Fruit fly (Drosophila melanogaster) whole organism, prepupa: ENCODE measurements around the gene NetB.

Experiments used
- Blimp-1 ChIP-seq: fragments of 200-800 bp; sonication (Bioruptor generic); optimal IDR thresholded peaks from 3 replicates; lab custom pipeline; 2017; ENCODE audit warnings: missing biosample characterization, missing genetic modification characterization, mild to moderate bottlenecking, moderate library complexity, missing genetic modification reagents
- CG10631 ChIP-seq: fragments of 200-800 bp; sonication (Bioruptor generic); optimal IDR thresholded peaks from 2 replicates; lab custom pipeline; 2016; ENCODE audit warnings: missing biosample characterization, missing genetic modification characterization
- CG10669 ChIP-seq: fragments of 200-800 bp; sonication (Bioruptor generic); optimal IDR thresholded peaks from 3 replicates; lab custom pipeline; 2018; ENCODE audit warnings: missing biosample characterization, mild to moderate bottlenecking, missing genetic modification characterization, moderate library complexity
- CG11762 ChIP-seq: fragments of 200-800 bp; sonication (Bioruptor generic); optimal IDR thresholded peaks from 3 replicates; lab custom pipeline; 2016; ENCODE audit warnings: missing biosample characterization, missing genetic modification characterization; ENCODE audit not compliant: insufficient read depth
- CG11902 ChIP-seq: fragments of 200-800 bp; sonication (Bioruptor generic); optimal IDR thresholded peaks from 3 replicates; lab custom pipeline; 2016; ENCODE audit warnings: missing biosample characterization, missing genetic modification characterization
- CG15336 ChIP-seq: fragments of 200-800 bp; sonication (Bioruptor generic); IDR thresholded peaks from 2 replicates; pipeline ENCODE4 v1.3.6; 2022; ENCODE audit warnings: missing biosample characterization, missing genetic modification characterization
- CG1621 ChIP-seq: fragments of 200-800 bp; sonication (Bioruptor generic); optimal IDR thresholded peaks from 3 replicates; lab custom pipeline; 2018; ENCODE audit warnings: missing biosample characterization, mild to moderate bottlenecking, missing genetic modification characterization
- CG16779 ChIP-seq: fragments of 200-800 bp; sonication (Bioruptor generic); optimal IDR thresholded peaks from 3 replicates; lab custom pipeline; 2017; ENCODE audit warnings: missing biosample characterization, mild to moderate bottlenecking, missing genetic modification characterization
- CG3032 ChIP-seq: fragments of 200-800 bp; optimal IDR thresholded peaks from 2 replicates; lab custom pipeline; 2019; ENCODE audit warnings: missing biosample characterization, mild to moderate bottlenecking, missing genetic modification characterization, moderate library complexity
- CG31627 ChIP-seq: fragments of 200-800 bp; sonication (Bioruptor generic); optimal IDR thresholded peaks from 3 replicates; lab custom pipeline; 2016; ENCODE audit warnings: missing biosample characterization, missing genetic modification characterization
- CG32006 ChIP-seq: fragments of 200-800 bp; sonication (Bioruptor generic); optimal IDR thresholded peaks from 3 replicates; lab custom pipeline; 2017; ENCODE audit warnings: missing biosample characterization, mild to moderate bottlenecking, missing genetic modification characterization
- CG34406 ChIP-seq: fragments of 200-800 bp; sonication (Bioruptor generic); optimal IDR thresholded peaks from 3 replicates; lab custom pipeline; 2016; ENCODE audit warnings: missing biosample characterization, missing genetic modification characterization
- CG3919 ChIP-seq: fragments of 200-800 bp; sonication (Bioruptor generic); optimal IDR thresholded peaks from 3 replicates; lab custom pipeline; 2016; ENCODE audit warnings: missing biosample characterization, missing genetic modification characterization
- CG6163 ChIP-seq: fragments of 200-800 bp; sonication (Bioruptor generic); IDR thresholded peaks from 3 replicates; pipeline ENCODE4 v1.3.6; 2022; ENCODE audit warnings: missing biosample characterization, missing genetic modification characterization
- CG6276 ChIP-seq: fragments of 200-800 bp; sonication (Bioruptor generic); optimal IDR thresholded peaks from 2 replicates; lab custom pipeline; 2017; ENCODE audit warnings: missing biosample characterization, mild to moderate bottlenecking, missing genetic modification characterization
- CG6792 ChIP-seq: fragments of 200-800 bp; sonication (Bioruptor generic); optimal IDR thresholded peaks from 3 replicates; lab custom pipeline; 2016; ENCODE audit warnings: missing biosample characterization, missing genetic modification characterization
- CG6808 ChIP-seq: fragments of 200-800 bp; sonication (Bioruptor generic); optimal IDR thresholded peaks from 3 replicates; lab custom pipeline; 2017; ENCODE audit warnings: missing biosample characterization, missing genetic modification characterization, mild to moderate bottlenecking, moderate library complexity, missing genetic modification reagents
- CG7368 ChIP-seq: fragments of 200-800 bp; sonication (Bioruptor generic); optimal IDR thresholded peaks from 3 replicates; lab custom pipeline; 2016; ENCODE audit warnings: missing biosample characterization, missing genetic modification characterization
- CG8319 ChIP-seq: fragments of 200-800 bp; sonication (Bioruptor generic); optimal IDR thresholded peaks from 3 replicates; lab custom pipeline; 2016; ENCODE audit warnings: missing biosample characterization, missing genetic modification characterization
- CG8632 ChIP-seq: fragments of 200-800 bp; sonication (Bioruptor generic); optimal IDR thresholded peaks from 3 replicates; lab custom pipeline; 2016; ENCODE audit warnings: missing biosample characterization, missing genetic modification characterization
- CG9139 ChIP-seq: fragments of 200-800 bp; sonication (Bioruptor generic); optimal IDR thresholded peaks from 3 replicates; lab custom pipeline; 2017; ENCODE audit warnings: missing biosample characterization, mild to moderate bottlenecking, missing genetic modification characterization
- Eip75B ChIP-seq: fragments of 200-800 bp; sonication (Bioruptor generic); optimal IDR thresholded peaks from 3 replicates; lab custom pipeline; 2016; ENCODE audit warnings: missing biosample characterization, missing genetic modification characterization
- Eip78C ChIP-seq: fragments of 200-800 bp; sonication (Bioruptor generic); peaks from one replicate; lab custom pipeline; 2016; ENCODE audit warnings: missing biosample characterization, missing genetic modification characterization
- Eip93F ChIP-seq: fragments of 200-800 bp; sonication (Bioruptor generic); optimal IDR thresholded peaks from 2 replicates; lab custom pipeline; 2016; ENCODE audit warnings: missing biosample characterization, mild to moderate bottlenecking, missing genetic modification characterization
- Ets21C ChIP-seq: fragments of 200-800 bp; sonication (Bioruptor generic); optimal IDR thresholded peaks from 3 replicates; lab custom pipeline; 2016; ENCODE audit warnings: missing biosample characterization, missing genetic modification characterization
- Ets96B ChIP-seq: fragments of 200-800 bp; optimal IDR thresholded peaks from 2 replicates; lab custom pipeline; 2019; ENCODE audit warnings: missing biosample characterization, mild to moderate bottlenecking, missing genetic modification characterization, moderate library complexity
- Gug ChIP-seq: fragments of 200-800 bp; sonication (Bioruptor generic); IDR thresholded peaks from 2 replicates; pipeline ENCODE4 v1.3.6; 2022; ENCODE audit warnings: missing biosample characterization, missing genetic modification characterization
- Hr38 ChIP-seq: sonication (Bioruptor generic); optimal IDR thresholded peaks from 2 replicates; lab custom pipeline; 2016; ENCODE audit warnings: missing biosample characterization, missing genetic modification characterization
- Hr39 ChIP-seq: fragments of 200-800 bp; sonication (Bioruptor generic); optimal IDR thresholded peaks from 2 replicates; lab custom pipeline; 2016; ENCODE audit warnings: missing biosample characterization, missing genetic modification characterization
- Hr4 ChIP-seq: fragments of 200-800 bp; sonication (Bioruptor generic); optimal IDR thresholded peaks from 3 replicates; lab custom pipeline; 2016; ENCODE audit warnings: missing biosample characterization, missing genetic modification characterization
- Lpt ChIP-seq: fragments of 200-800 bp; sonication (Bioruptor generic); optimal IDR thresholded peaks from 3 replicates; lab custom pipeline; 2016; ENCODE audit warnings: missing biosample characterization, missing genetic modification characterization
- Met ChIP-seq: fragments of 200-800 bp; sonication (Bioruptor generic); optimal IDR thresholded peaks from 3 replicates; lab custom pipeline; 2016; ENCODE audit warnings: missing biosample characterization, missing genetic modification characterization
- OdsH ChIP-seq: fragments of 200-800 bp; sonication (Bioruptor generic); optimal IDR thresholded peaks from 3 replicates; lab custom pipeline; 2016; ENCODE audit warnings: missing biosample characterization, missing genetic modification characterization
- Smox ChIP-seq: fragments of 200-800 bp; sonication (Bioruptor generic); optimal IDR thresholded peaks from 3 replicates; lab custom pipeline; 2016; ENCODE audit warnings: missing biosample characterization, missing genetic modification characterization
- Sox102F ChIP-seq: fragments of 200-800 bp; sonication (Bioruptor generic); optimal IDR thresholded peaks from 2 replicates; lab custom pipeline; 2016; ENCODE audit warnings: missing biosample characterization, mild to moderate bottlenecking, missing genetic modification characterization
- Sox14 ChIP-seq: fragments of 200-800 bp; sonication (Bioruptor generic); optimal IDR thresholded peaks from 3 replicates; lab custom pipeline; 2016; ENCODE audit warnings: missing biosample characterization, missing genetic modification characterization
- Sox15 ChIP-seq: fragments of 200-800 bp; sonication (Bioruptor generic); optimal IDR thresholded peaks from 3 replicates; lab custom pipeline; 2016; ENCODE audit warnings: missing biosample characterization, missing genetic modification characterization
- achi ChIP-seq: fragments of 200-800 bp; sonication (Bioruptor generic); optimal IDR thresholded peaks from 3 replicates; lab custom pipeline; 2016; ENCODE audit warnings: missing biosample characterization, missing genetic modification characterization
- acj6 ChIP-seq: fragments of 200-800 bp; sonication (Bioruptor generic); optimal IDR thresholded peaks from 3 replicates; lab custom pipeline; 2016; ENCODE audit warnings: missing biosample characterization, missing genetic modification characterization
- cyc ChIP-seq: fragments of 200-800 bp; sonication (Bioruptor generic); optimal IDR thresholded peaks from 3 replicates; lab custom pipeline; 2016; ENCODE audit warnings: missing biosample characterization, missing genetic modification characterization
- dsx ChIP-seq: fragments of 200-800 bp; optimal IDR thresholded peaks from 3 replicates; lab custom pipeline; 2019; ENCODE audit warnings: missing biosample characterization, mild to moderate bottlenecking, missing genetic modification characterization, moderate library complexity; ENCODE audit not compliant: poor library complexity, severe bottlenecking
- eg ChIP-seq: fragments of 200-800 bp; sonication (Bioruptor generic); IDR thresholded peaks from 3 replicates; pipeline ENCODE4 v1.3.6; 2022; ENCODE audit warnings: missing biosample characterization, missing genetic modification characterization
- esn ChIP-seq: fragments of 200-800 bp; sonication (Bioruptor generic); optimal IDR thresholded peaks from 2 replicates; lab custom pipeline; 2016; ENCODE audit warnings: missing biosample characterization, mild to moderate bottlenecking, missing genetic modification characterization, moderate library complexity
- fd85E ChIP-seq: fragments of 200-800 bp; sonication (Bioruptor generic); optimal IDR thresholded peaks from 3 replicates; lab custom pipeline; 2016; ENCODE audit warnings: missing biosample characterization, missing genetic modification characterization
- fkh ChIP-seq: fragments of 200-800 bp; sonication (Bioruptor generic); optimal IDR thresholded peaks from 3 replicates; lab custom pipeline; 2017; ENCODE audit warnings: missing biosample characterization, mild to moderate bottlenecking, missing genetic modification characterization, moderate library complexity
- lz ChIP-seq: fragments of 200-800 bp; sonication (Bioruptor generic); optimal IDR thresholded peaks from 3 replicates; lab custom pipeline; 2016; ENCODE audit warnings: missing biosample characterization, missing genetic modification characterization
- net ChIP-seq: fragments of 200-800 bp; sonication (Bioruptor generic); optimal IDR thresholded peaks from 3 replicates; lab custom pipeline; 2016; ENCODE audit warnings: missing biosample characterization, missing genetic modification characterization
- pdm3 ChIP-seq: fragments of 200-800 bp; sonication (Bioruptor generic); optimal IDR thresholded peaks from 3 replicates; lab custom pipeline; 2016; ENCODE audit warnings: missing biosample characterization, missing genetic modification characterization
- spab ChIP-seq: fragments of 200-800 bp; sonication (Bioruptor generic); optimal IDR thresholded peaks from 2 replicates; lab custom pipeline; 2017; ENCODE audit warnings: missing biosample characterization, mild to moderate bottlenecking, missing genetic modification characterization, missing genetic modification reagents
- ss ChIP-seq, 2 experiments: fragments of 200-800 bp; sonication (Bioruptor generic); optimal IDR thresholded peaks; 2 replicates in 1 of 2; 3 replicates in 1 of 2; lab custom pipeline; 2017 to 2018; ENCODE audit warnings: mild to moderate bottlenecking in 2 of 2, missing biosample characterization in 2 of 2, missing genetic modification characterization in 2 of 2, moderate library complexity in 1 of 2
- svp ChIP-seq: fragments of 200-800 bp; sonication (Bioruptor generic); peaks from one replicate; lab custom pipeline; 2016; ENCODE audit warnings: missing biosample characterization, missing genetic modification characterization
- topi ChIP-seq: fragments of 200-800 bp; sonication (Bioruptor generic); optimal IDR thresholded peaks from 3 replicates; lab custom pipeline; 2016; ENCODE audit warnings: missing biosample characterization, missing genetic modification characterization
- vri ChIP-seq: fragments of 200-800 bp; sonication (Bioruptor generic); optimal IDR thresholded peaks from 3 replicates; lab custom pipeline; 2016; ENCODE audit warnings: missing biosample characterization, mild to moderate bottlenecking, missing genetic modification characterization

NetB gene

DNA sequence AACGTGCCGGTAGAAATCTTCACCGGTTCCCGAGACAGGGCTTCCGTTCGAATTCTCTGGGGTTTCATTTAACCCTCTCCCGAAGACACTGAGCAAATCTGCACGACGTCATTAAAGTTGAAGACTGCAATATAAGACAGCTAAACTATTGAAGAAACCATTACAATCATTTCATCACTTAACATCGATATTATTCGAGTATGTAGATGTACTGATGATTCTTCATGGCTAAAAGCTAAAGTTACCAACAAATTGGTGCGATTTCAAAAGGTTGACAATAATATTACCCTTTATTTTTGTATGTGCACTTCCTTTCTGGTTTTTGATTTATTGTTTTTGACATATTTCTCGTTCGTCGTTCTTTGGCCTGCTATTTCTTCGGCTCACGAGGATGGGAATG, 1.3 kb upstream of the NetB start:
- peak; percentile 45 for TF ChIP-seq vri
- TF ChIP-seq Sox15, result peak; percentile 1
- TF ChIP-seq topi (GFP tag; lab: Kevin White, UChicago), result peak; percentile 78
- peak; percentile 65 for TF ChIP-seq Ets21C (GFP tag; lab: Kevin White, UChicago)
- peak in 1 of 2 experiments; percentile 23 for TF ChIP-seq ss (GFP tag; optimal IDR thresholded peaks at IDR 0.05; lab: Kevin White, UChicago)
- TF ChIP-seq svp, result peak; percentile 88
- TF ChIP-seq net, result no peak
- TF ChIP-seq CG31627, result peak; percentile 78
- peak; percentile 28 for TF ChIP-seq CG3919 (GFP tag; lab: Kevin White, UChicago)
- peak; percentile 83 for TF ChIP-seq Eip78C (GFP tag; lab: Kevin White, UChicago)
- peak; percentile 80 for TF ChIP-seq Sox102F (GFP tag; lab: Kevin White, UChicago)
- no peak for TF ChIP-seq Hr38 (GFP tag; lab: Kevin White, UChicago)
- TF ChIP-seq Eip75B (GFP tag; lab: Kevin White, UChicago), result peak; percentile 35
- peak; percentile 39 for TF ChIP-seq Ets96B (tag; lab: Kevin White, UChicago)
- TF ChIP-seq CG10631 (GFP tag; lab: Kevin White, UChicago), result peak; percentile 34
- no peak for TF ChIP-seq Blimp-1 (GFP tag; lab: Kevin White, UChicago)
- TF ChIP-seq fd85E, result no peak
- no peak for TF ChIP-seq Hr4 (GFP tag; lab: Kevin White, UChicago)
- peak; percentile 21 for TF ChIP-seq spab (GFP tag; lab: Kevin White, UChicago)
- no peak for TF ChIP-seq CG9139
- TF ChIP-seq Met, result peak; percentile 83
- no peak for TF ChIP-seq eg
- peak; percentile 34 for TF ChIP-seq achi (GFP tag; lab: Kevin White, UChicago)
- TF ChIP-seq CG16779 (tag; lab: Kevin White, UChicago), result no peak
- TF ChIP-seq CG8632 (GFP tag; lab: Kevin White, UChicago), result peak; percentile 25
- TF ChIP-seq CG11762, result peak; percentile 21
- TF ChIP-seq CG6276 (GFP tag; lab: Kevin White, UChicago), result no peak
- TF ChIP-seq CG7368 (GFP tag; lab: Kevin White, UChicago), result no peak
- peak; percentile 38 for TF ChIP-seq CG10669 (GFP tag; lab: Kevin White, UChicago)
- peak; percentile 77 for TF ChIP-seq Hr39
- TF ChIP-seq CG1621 (tag; lab: Kevin White, UChicago), result peak; percentile 16
- peak; percentile 55 for TF ChIP-seq acj6 (GFP tag; lab: Kevin White, UChicago)
- TF ChIP-seq CG32006, result no peak
- no peak for TF ChIP-seq CG15336 (GFP tag; lab: Robert Waterston, UW)
- TF ChIP-seq CG3032 (tag; lab: Kevin White, UChicago), result peak; percentile 32
- peak; percentile 43 for TF ChIP-seq CG6792 (GFP tag; lab: Kevin White, UChicago)
- TF ChIP-seq dsx (GFP tag; lab: Kevin White, UChicago), result peak; percentile 26
- 0 out of 3 replicates have a peak, but pooled peaks have one; percentile 20 for TF ChIP-seq CG6163 (GFP tag; lab: Robert Waterston, UW)
- TF ChIP-seq Smox (GFP tag; lab: Kevin White, UChicago), result peak; percentile 80
- peak; percentile 37 for TF ChIP-seq CG34406 (GFP tag; lab: Kevin White, UChicago)
- peak; percentile 14 for TF ChIP-seq OdsH (GFP tag; lab: Kevin White, UChicago)
- TF ChIP-seq fkh, result no peak
- TF ChIP-seq esn, result peak; percentile 84
- TF ChIP-seq pdm3 (GFP tag; lab: Kevin White, UChicago), result peak; percentile 60
- peak; percentile 24 for TF ChIP-seq Eip93F
- no peak for TF ChIP-seq Lpt (GFP tag; lab: Kevin White, UChicago)
- peak; percentile 73 for TF ChIP-seq cyc (GFP tag; lab: Kevin White, UChicago)
- TF ChIP-seq CG6808, result peak; percentile 36
- TF ChIP-seq Sox14, result peak; percentile 50
- TF ChIP-seq CG8319 (GFP tag; lab: Kevin White, UChicago), result peak; percentile 10
- TF ChIP-seq lz (GFP tag; lab: Kevin White, UChicago), result peak; percentile 70
- TF ChIP-seq Gug (GFP tag; lab: Robert Waterston, UW), result no peak
- TF ChIP-seq CG11902 (GFP tag; lab: Kevin White, UChicago), result peak; percentile 52
